Worm (Caenorhabditis elegans): Measurements from ENCODE around the gene syx-3.
A peak's percentile ranks its signal among the peaks of the same experiment; 100 is the strongest.

syx-3 gene

ce11 chrX:5319214-5319838, 29.6 kb upstream of the syx-3 start (continued):
- TF ChIP-seq snu-23 (GFP tag; optimal IDR thresholded peaks at IDR 0.05) (peak; percentile 68), tbx-2 (tag; optimal IDR thresholded peaks at IDR 0.05) (peak; percentile 26), unc-62 (GFP tag; optimal IDR thresholded peaks at IDR 0.05) (no peak), mab-9 (GFP tag; IDR thresholded peaks at IDR 0.05) (no peak), tlp-1 (tag; optimal IDR thresholded peaks at IDR 0.05) (no peak), pqm-1 (tag; optimal IDR thresholded peaks at IDR 0.05) (no peak), skn-1 (tag; optimal IDR thresholded peaks at IDR 0.05) (no peak), ets-5 (GFP tag; IDR thresholded peaks at IDR 0.05) (no peak), lsy-2 (tag; optimal IDR thresholded peaks at IDR 0.05) (peak in 1 of 2 experiments; percentile 50), lir-3 (tag; optimal IDR thresholded peaks at IDR 0.05; ENCODE audit: poor library complexity) (peak; percentile 45), ces-1 (GFP tag; optimal IDR thresholded peaks at IDR 0.05) (no peak), hlh-17 (GFP tag; optimal IDR thresholded peaks at IDR 0.05; ENCODE audit: borderline replicate concordance) (no peak), fos-1 (tag; optimal IDR thresholded peaks at IDR 0.05) (peak; percentile 0), C04F5.9 (tag; optimal IDR thresholded peaks at IDR 0.05) (no peak), nhr-85 (tag) (no peak), dpl-1 (GFP tag; optimal IDR thresholded peaks at IDR 0.05) (no peak), Y116A8C.19 (tag; optimal IDR thresholded peaks at IDR 0.05; ENCODE audit: borderline replicate concordance) (no peak), unc-86 (tag; optimal IDR thresholded peaks at IDR 0.05) (no peak), snpc-4 (tag; optimal IDR thresholded peaks at IDR 0.05) (no peak), nhr-84 (tag; optimal IDR thresholded peaks at IDR 0.05) (no peak), elt-2 (tag; optimal IDR thresholded peaks at IDR 0.05) (peak; percentile 49), elt-3 (tag; optimal IDR thresholded peaks at IDR 0.05) (peak in 2 of 6 experiments; percentile 24 to 28), lin-14 (GFP tag; optimal IDR thresholded peaks at IDR 0.05) (peak; percentile 39), sox-4 (tag; optimal IDR thresholded peaks at IDR 0.05) (no peak), hlh-4 (tag; optimal IDR thresholded peaks at IDR 0.05) (no peak), lin-13 (GFP tag; optimal IDR thresholded peaks at IDR 0.05) (no peak), nhr-71 (tag; optimal IDR thresholded peaks at IDR 0.05) (peak; percentile 56), irx-1 (tag; optimal IDR thresholded peaks at IDR 0.05) (no peak), C34B4.2 (tag; optimal IDR thresholded peaks at IDR 0.05) (no peak), unc-130 (tag; optimal IDR thresholded peaks at IDR 0.05) (peak; percentile 38), nhr-20 (tag; optimal IDR thresholded peaks at IDR 0.05) (peak; percentile 48), ama-1 (optimal IDR thresholded peaks at IDR 0.05) (no peak), ceh-8 (GFP tag; optimal IDR thresholded peaks at IDR 0.05) (no peak), pag-3 (tag; optimal IDR thresholded peaks at IDR 0.05; ENCODE audit: borderline replicate concordance, insufficient read depth) (no peak), hpl-2 (GFP tag; optimal IDR thresholded peaks at IDR 0.05) (no peak), egl-13 (tag; optimal IDR thresholded peaks at IDR 0.05) (no peak), C16A3.4 (tag; optimal IDR thresholded peaks at IDR 0.05) (peak; percentile 14), ceh-88 (GFP tag; IDR thresholded peaks at IDR 0.05) (no peak), mep-1 (tag; optimal IDR thresholded peaks at IDR 0.05) (peak; percentile 4), aly-2 (tag; optimal IDR thresholded peaks at IDR 0.05) (peak; percentile 26), nhr-77 (tag; optimal IDR thresholded peaks at IDR 0.05) (peak; percentile 18), nhr-90 (tag; optimal IDR thresholded peaks at IDR 0.05; ENCODE audit: poor library complexity) (peak; percentile 27), dsc-1 (tag; optimal IDR thresholded peaks at IDR 0.05) (peak; percentile 71), mdl-1 (tag; optimal IDR thresholded peaks at IDR 0.05) (peak in 1 of 2 experiments; percentile 13), aha-1 (tag; optimal IDR thresholded peaks at IDR 0.05) (no peak), xbp-1 (tag; optimal IDR thresholded peaks at IDR 0.05) (peak; percentile 49), ceh-90 (tag; optimal IDR thresholded peaks at IDR 0.05) (no peak), rnt-1 (tag; optimal IDR thresholded peaks at IDR 0.05) (peak; percentile 54), jun-1 (tag; optimal IDR thresholded peaks at IDR 0.05) (no peak), sup-37 (GFP tag; optimal IDR thresholded peaks at IDR 0.05) (no peak), lin-39 (tag; optimal IDR thresholded peaks at IDR 0.05) (no peak)

Measured in whole organism, L1 larva.